Fruit fly (Drosophila melanogaster): Measurements from ENCODE around the gene CG10516.

Gene CG10516

DNA sequence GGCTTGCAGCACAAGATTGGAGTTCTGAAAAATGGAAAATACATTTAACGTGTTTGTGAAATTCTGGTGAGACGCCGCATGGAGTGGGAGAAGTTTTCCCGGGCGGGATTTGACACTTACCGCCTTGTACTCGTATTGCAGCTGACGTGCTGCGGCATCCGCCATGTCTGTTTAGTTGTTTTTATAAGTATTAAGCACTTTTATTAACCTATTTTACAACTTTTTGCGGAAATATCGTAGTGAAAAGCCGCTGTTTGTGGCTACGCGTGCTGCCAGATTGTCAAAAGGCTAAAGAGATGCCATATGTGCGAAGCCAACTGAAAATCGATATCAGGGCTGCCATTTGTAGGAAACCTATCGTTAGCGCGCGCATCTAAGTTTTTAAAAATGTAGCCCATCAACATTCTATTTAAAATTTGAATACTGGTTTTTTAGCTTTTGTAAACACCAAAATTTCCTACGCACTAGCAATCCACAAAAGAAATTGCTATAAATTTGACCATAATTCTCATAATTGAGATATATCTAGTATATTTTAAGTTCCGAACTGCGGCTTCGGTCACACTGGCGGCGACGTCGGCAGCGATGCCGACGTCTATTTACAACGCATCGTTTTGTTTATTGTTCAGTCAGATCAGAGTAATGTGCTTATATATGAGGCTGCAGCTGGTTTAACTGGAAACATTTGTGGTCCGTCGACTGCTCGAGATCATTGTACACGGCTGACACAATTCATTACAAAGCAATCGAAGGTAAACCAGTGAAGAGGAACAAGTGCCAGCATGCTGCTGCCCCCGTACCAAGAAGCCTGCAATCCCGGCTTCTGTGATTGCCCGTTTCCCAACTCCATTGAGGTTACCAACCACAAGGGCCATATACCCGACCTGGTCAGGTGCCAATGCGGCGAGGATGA lies at the start of gene CG10516, which contains the start of gene Brr2 (continued):
- peak; percentile 87 for TF ChIP-seq YL-1 (GFP tag; optimal IDR thresholded peaks at IDR 0.05)
- no peak for TF ChIP-seq HLH3B (GFP tag; IDR thresholded peaks at IDR 0.05)
- TF ChIP-seq CG15269 (tag; optimal IDR thresholded peaks at IDR 0.05), result no peak
- no peak for TF ChIP-seq CG10979 (tag; optimal IDR thresholded peaks at IDR 0.05)
- no peak for TF ChIP-seq CG15479 (GFP tag; optimal IDR thresholded peaks at IDR 0.05)
- peak; percentile 43 for TF ChIP-seq jumu (GFP tag; optimal IDR thresholded peaks at IDR 0.05)
- no peak for TF ChIP-seq grn (GFP tag; optimal IDR thresholded peaks at IDR 0.05)
- no peak for TF ChIP-seq CG12236 (GFP tag; optimal IDR thresholded peaks at IDR 0.05)
- no peak for TF ChIP-seq Sry-β (GFP tag; optimal IDR thresholded peaks at IDR 0.05)
- no peak for TF ChIP-seq Trl (optimal IDR thresholded peaks at IDR 0.05)
- TF ChIP-seq Trl (GFP tag; optimal IDR thresholded peaks at IDR 0.05), result no peak
- TF ChIP-seq CG2116 (GFP tag; optimal IDR thresholded peaks at IDR 0.05), result peak; percentile 78
- no peak for TF ChIP-seq bbx (GFP tag; IDR thresholded peaks at IDR 0.05; ENCODE audit: partially characterized antibody)
- peak; percentile 46; the same call in 2 of the 3 replicates for TF ChIP-seq row (GFP tag; IDR thresholded peaks at IDR 0.05)
- peak; percentile 11 for TF ChIP-seq HHEX (GFP tag; optimal IDR thresholded peaks at IDR 0.05)
- TF ChIP-seq lilli (GFP tag; optimal IDR thresholded peaks at IDR 0.05), result peak; percentile 60
- no peak for TF ChIP-seq CG18476 (GFP tag; optimal IDR thresholded peaks at IDR 0.05)
- no peak for TF ChIP-seq ci (GFP tag; IDR thresholded peaks at IDR 0.05)
- TF ChIP-seq Drgx (GFP tag; IDR thresholded peaks at IDR 0.05), result no peak
- TF ChIP-seq CG30403 (GFP tag; optimal IDR thresholded peaks at IDR 0.05), result peak; percentile 38
- no peak for TF ChIP-seq disco-r (GFP tag; optimal IDR thresholded peaks at IDR 0.05)
- TF ChIP-seq lbe (GFP tag; optimal IDR thresholded peaks at IDR 0.05), result no peak
- TF ChIP-seq Meics (GFP tag; optimal IDR thresholded peaks at IDR 0.05), result no peak
- no peak for TF ChIP-seq scrt (GFP tag; optimal IDR thresholded peaks at IDR 0.05)
- TF ChIP-seq nerfin-1 (tag; optimal IDR thresholded peaks at IDR 0.05), result peak; percentile 19
- no peak for TF ChIP-seq peb (GFP tag; IDR thresholded peaks at IDR 0.05)
- TF ChIP-seq al (GFP tag; IDR thresholded peaks at IDR 0.05), result no peak
- TF ChIP-seq br (optimal IDR thresholded peaks at IDR 0.05), result no peak
- no peak for TF ChIP-seq CG18599 (GFP tag; optimal IDR thresholded peaks at IDR 0.05)
- TF ChIP-seq zen (tag; optimal IDR thresholded peaks at IDR 0.05), result peak; percentile 15
- TF ChIP-seq shn (GFP tag; optimal IDR thresholded peaks at IDR 0.05), result no peak

DNA sequence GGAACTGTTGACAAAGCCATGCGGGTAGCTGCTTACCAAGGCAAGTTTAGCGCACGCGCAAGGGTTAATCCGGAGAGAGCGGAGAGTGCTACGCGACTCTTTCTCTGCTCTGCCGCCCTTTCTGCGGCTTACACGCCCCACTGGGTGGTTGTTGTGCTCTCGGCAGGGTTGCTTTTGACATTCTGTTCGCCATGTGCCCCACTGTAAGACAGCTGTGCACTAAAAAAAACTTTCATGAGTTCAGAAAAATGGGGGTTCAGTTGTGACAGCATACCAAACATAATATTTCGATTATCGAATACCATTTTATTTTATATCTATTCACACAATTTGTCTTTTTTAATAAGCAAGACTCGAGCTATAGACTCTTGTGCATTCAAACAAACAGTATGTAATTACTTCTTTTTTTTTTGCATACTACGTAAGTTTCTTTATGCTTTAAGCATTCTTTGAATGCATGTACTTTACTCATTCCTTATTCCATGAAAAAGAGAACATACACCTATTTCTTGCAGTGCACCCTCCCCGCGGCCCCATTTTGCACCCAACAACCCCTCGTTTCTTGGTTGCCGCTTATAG lies 46.9 kb upstream of the CG10516 start:
- no peak for TF ChIP-seq grn (GFP tag; optimal IDR thresholded peaks at IDR 0.05)
- peak; percentile 20 for TF ChIP-seq CG9817 (tag; optimal IDR thresholded peaks at IDR 0.05)
- TF ChIP-seq CG18599 (GFP tag; optimal IDR thresholded peaks at IDR 0.05), result peak; percentile 89
- peak; percentile 44 for TF ChIP-seq nau (GFP tag; optimal IDR thresholded peaks at IDR 0.05)
- TF ChIP-seq Nf-YB (GFP tag; optimal IDR thresholded peaks at IDR 0.05), result peak; percentile 10
- peak; percentile 66 for TF ChIP-seq CG3281 (GFP tag; optimal IDR thresholded peaks at IDR 0.05)
- TF ChIP-seq tx (GFP tag; optimal IDR thresholded peaks at IDR 0.05), result peak; percentile 25
- TF ChIP-seq pan (optimal IDR thresholded peaks at IDR 0.05), result no peak
- TF ChIP-seq pan (GFP tag; optimal IDR thresholded peaks at IDR 0.05 in 1 of 2, IDR thresholded peaks at IDR 0.05 in 1 of 2), result peak in 1 of 2 experiments; percentile 21
- no peak for TF ChIP-seq fd64A (GFP tag; optimal IDR thresholded peaks at IDR 0.05)
- no peak for TF ChIP-seq B-H1 (GFP tag; IDR thresholded peaks at IDR 0.05)
- peak; percentile 62; the same call in 2 of the 3 replicates for TF ChIP-seq dysf (GFP tag; IDR thresholded peaks at IDR 0.05)
- TF ChIP-seq CG6254 (GFP tag; optimal IDR thresholded peaks at IDR 0.05), result peak; percentile 38
- TF ChIP-seq fd96Cb (tag; optimal IDR thresholded peaks at IDR 0.05), result peak; percentile 35
- no peak for TF ChIP-seq wor (GFP tag; IDR thresholded peaks at IDR 0.05)
- TF ChIP-seq ewg (GFP tag; optimal IDR thresholded peaks at IDR 0.05), result peak; percentile 81
- peak; percentile 42 for TF ChIP-seq Dek (tag; optimal IDR thresholded peaks at IDR 0.05)
- TF ChIP-seq Trl (optimal IDR thresholded peaks at IDR 0.05), result peak; percentile 54 to 61
- TF ChIP-seq Trl (GFP tag; optimal IDR thresholded peaks at IDR 0.05), result no peak
- no peak for TF ChIP-seq CG9609 (GFP tag; optimal IDR thresholded peaks at IDR 0.05)
- peak; percentile 52; the same call in 1 of the 2 replicates for TF ChIP-seq sob (GFP tag; IDR thresholded peaks at IDR 0.05)
- TF ChIP-seq cad (GFP tag; optimal IDR thresholded peaks at IDR 0.05), result no peak

All from whole organism, embryonic.